Comparison of ENCODE assay signal across 4 worm cellular contexts in genomic region chrIV:10950363-10951214, ce11.
TF ChIP-seq lines count a peak whose summit lies in the region.

No protein-coding gene starts in this region.

TF ChIP-seq in whole organism, L2 larva, 48 proteins besides CTCF, POLR2A, EP300 and RAD21:
- TF ChIP-seq unc-62 (GFP tag; optimal IDR thresholded peaks at IDR 0.05; lab: Kevin White, UChicago), result no peak
- no peak for TF ChIP-seq unc-39 (tag; optimal IDR thresholded peaks at IDR 0.05; lab: Kevin White, UChicago)
- no peak for TF ChIP-seq mbf-1 (tag; optimal IDR thresholded peaks at IDR 0.05; lab: Kevin White, UChicago)
- peak; percentile 72 for TF ChIP-seq nhr-23 (tag; optimal IDR thresholded peaks at IDR 0.05; lab: Kevin White, UChicago)
- TF ChIP-seq crh-2 (tag; optimal IDR thresholded peaks at IDR 0.05; lab: Kevin White, UChicago), result no peak
- no peak for TF ChIP-seq F13H6.1 (tag; optimal IDR thresholded peaks at IDR 0.05; lab: Kevin White, UChicago)
- TF ChIP-seq nhr-11 (tag; optimal IDR thresholded peaks at IDR 0.05; lab: Kevin White, UChicago), result no peak

TF ChIP-seq in whole organism, L3 larva, 47 proteins besides CTCF, POLR2A, EP300 and RAD21:
- TF ChIP-seq nhr-237 (tag; optimal IDR thresholded peaks at IDR 0.05; lab: Kevin White, UChicago) (no peak), eor-1 (tag; optimal IDR thresholded peaks at IDR 0.05; lab: Kevin White, UChicago) (no peak), nhr-43 (tag; optimal IDR thresholded peaks at IDR 0.05; lab: Kevin White, UChicago; ENCODE audit: poor library complexity, severe bottlenecking) (peak; percentile 41), elt-1 (tag; optimal IDR thresholded peaks at IDR 0.05; lab: Kevin White, UChicago) (no peak)

TF ChIP-seq in whole organism, L4 larva, 104 proteins besides CTCF, POLR2A, EP300 and RAD21:
- no peak for TF ChIP-seq tra-1 (GFP tag; IDR thresholded peaks at IDR 0.05; lab: Robert Waterston, UW)
- TF ChIP-seq gei-8 (GFP tag; optimal IDR thresholded peaks at IDR 0.05; lab: Kevin White, UChicago), result peak; percentile 16
- TF ChIP-seq zfp-2 (tag; optimal IDR thresholded peaks at IDR 0.05; lab: Kevin White, UChicago), result no peak
- peak in 1 of 2 experiments; percentile 92 for TF ChIP-seq unc-62 (GFP tag; optimal IDR thresholded peaks at IDR 0.05 in 1 of 2; lab: Kevin White, UChicago)
- no peak for TF ChIP-seq unc-62 (tag; optimal IDR thresholded peaks at IDR 0.05; lab: Kevin White, UChicago)

TF ChIP-seq in whole organism, young adult, 124 proteins besides CTCF, POLR2A, EP300 and RAD21:
- TF ChIP-seq dpff-1 (tag; optimal IDR thresholded peaks at IDR 0.05; lab: Kevin White, UChicago) (no peak), ztf-25 (GFP tag; IDR thresholded peaks at IDR 0.05; lab: Robert Waterston, UW) (no peak), zfh-2 (GFP tag; conservative IDR thresholded peaks at IDR 0.05; lab: Robert Waterston, UW) (no peak), ceh-27 (GFP tag; optimal IDR thresholded peaks at IDR 0.05; lab: Kevin White, UChicago) (no peak), lsy-27 (tag; optimal IDR thresholded peaks at IDR 0.05; lab: Kevin White, UChicago; ENCODE audit: borderline replicate concordance, insufficient read depth) (no peak), B0035.1 (tag; optimal IDR thresholded peaks at IDR 0.05; lab: Kevin White, UChicago) (no peak), snpc-1.3 (tag; optimal IDR thresholded peaks at IDR 0.05; lab: Kevin White, UChicago; ENCODE audit: insufficient read depth) (no peak), hlh-26 (GFP tag; conservative IDR thresholded peaks at IDR 0.05; lab: Robert Waterston, UW) (no peak), bed-2 (GFP tag; IDR thresholded peaks at IDR 0.05; lab: Robert Waterston, UW) (no peak), unc-62 (GFP tag; optimal IDR thresholded peaks at IDR 0.05; lab: Kevin White, UChicago) (no peak), ZK185.1 (tag; optimal IDR thresholded peaks at IDR 0.05; lab: Kevin White, UChicago; ENCODE audit: poor library complexity, severe bottlenecking) (no peak), zim-3 (tag; optimal IDR thresholded peaks at IDR 0.05; lab: Kevin White, UChicago) (peak; percentile 59), nfya-1 (tag; optimal IDR thresholded peaks at IDR 0.05; lab: Kevin White, UChicago; ENCODE audit: borderline replicate concordance, insufficient read depth) (peak; percentile 54), ccch-3 (GFP tag; optimal IDR thresholded peaks at IDR 0.05; lab: Kevin White, UChicago) (no peak), ceh-100 (GFP tag; IDR thresholded peaks at IDR 0.05; lab: Robert Waterston, UW) (no peak), lin-35 (GFP tag; optimal IDR thresholded peaks at IDR 0.05; lab: Kevin White, UChicago) (no peak), T07F8.4 (tag; optimal IDR thresholded peaks at IDR 0.05; lab: Kevin White, UChicago) (no peak), nhr-120 (GFP tag; IDR thresholded peaks at IDR 0.05; lab: Robert Waterston, UW) (no peak)
